Worm (Caenorhabditis elegans) whole organism, L1 larva: ENCODE data around the gene F53F8.3.

Source experiments
- C34B4.2 ChIP-seq: sonication (generic microtip); optimal IDR thresholded peaks from 2 replicates; lab custom pipeline; 2017; ENCODE audit warnings: mild to moderate bottlenecking, missing genetic modification characterization, missing compliant biosample characterization
- F16B12.6 ChIP-seq: fragments of 150-350 bp; optimal IDR thresholded peaks from 2 replicates; lab custom pipeline; 2014; ENCODE audit warnings: missing biosample characterization, missing genetic modification characterization
- ceh-8 ChIP-seq: fragments of 200-800 bp; sonication (Bioruptor generic); optimal IDR thresholded peaks from 2 replicates; lab custom pipeline; 2018; ENCODE audit warnings: mild to moderate bottlenecking, missing genetic modification characterization, moderate library complexity, missing compliant biosample characterization
- efl-1 ChIP-seq, 4 experiments: fragments of 150-350 bp; optimal IDR thresholded peaks in 3 of 4; peaks in 1 of 4; 1 replicate in 1 of 4; 2 replicates in 3 of 4; lab custom pipeline; 2014; ENCODE audit warnings: missing biosample characterization in 2 of 4, missing genetic modification characterization in 2 of 4, missing genetic modification reagents in 2 of 4
- egl-13 ChIP-seq: sonication (generic microtip); optimal IDR thresholded peaks from 2 replicates; lab custom pipeline; 2016; ENCODE audit warnings: missing genotype, missing genetic modification reagents, missing genetic modification characterization, missing compliant biosample characterization
- egl-27 ChIP-seq, 2 experiments: fragments of 150-350 bp in 1 of 2; sonication (generic microtip); optimal IDR thresholded peaks; 3 replicates each; lab custom pipeline; 2017 to 2018; ENCODE audit warnings: missing biosample characterization in 2 of 2, missing genetic modification characterization in 2 of 2, missing genetic modification reagents in 2 of 2
- elt-2 ChIP-seq: sonication (generic microtip); optimal IDR thresholded peaks from 2 replicates; lab custom pipeline; 2016; ENCODE audit warnings: missing genetic modification characterization, mild to moderate bottlenecking, inconsistent platforms, missing compliant biosample characterization, missing genetic modification reagents
- fkh-10 ChIP-seq: sonication (generic microtip); optimal IDR thresholded peaks from 2 replicates; lab custom pipeline; 2017; ENCODE audit warnings: missing biosample characterization, missing genetic modification reagents, missing genetic modification characterization
- fkh-4 ChIP-seq: sonication (generic microtip); optimal IDR thresholded peaks from 2 replicates; lab custom pipeline; 2016; ENCODE audit warnings: missing compliant biosample characterization, missing genetic modification characterization, borderline replicate concordance
- fkh-8 ChIP-seq: sonication (generic microtip); optimal IDR thresholded peaks from 2 replicates; lab custom pipeline; 2016; ENCODE audit warnings: mild to moderate bottlenecking, missing genetic modification characterization, missing compliant biosample characterization
- fos-1 ChIP-seq: fragments of 150-350 bp; optimal IDR thresholded peaks from 2 replicates; lab custom pipeline; 2014; ENCODE audit warnings: missing biosample characterization, missing genetic modification characterization
- grh-1 ChIP-seq: fragments of 200-800 bp; sonication (Bioruptor generic); IDR thresholded peaks from 2 replicates; pipeline ENCODE4 v1.3.6; 2022; ENCODE audit warnings: missing genetic modification reagents, missing genetic modification characterization, missing compliant biosample characterization
- hlh-17 ChIP-seq: fragments of 200-800 bp; sonication (Bioruptor generic); optimal IDR thresholded peaks from 2 replicates; lab custom pipeline; 2018; ENCODE audit warnings: missing genetic modification characterization, mild to moderate bottlenecking, missing compliant biosample characterization, moderate library complexity, borderline replicate concordance
- hlh-4 ChIP-seq: sonication (generic microtip); optimal IDR thresholded peaks from 2 replicates; lab custom pipeline; 2016; ENCODE audit warnings: mild to moderate bottlenecking, missing genetic modification characterization, missing compliant biosample characterization
- irx-1 ChIP-seq: sonication (generic microtip); optimal IDR thresholded peaks from 2 replicates; lab custom pipeline; 2016; ENCODE audit warnings: missing genetic modification characterization, missing compliant biosample characterization
- isw-1 ChIP-seq: fragments of 200-800 bp; sonication (Bioruptor generic); IDR thresholded peaks from 2 replicates; pipeline ENCODE4 v1.3.6; 2022; ENCODE audit warnings: missing genetic modification characterization, missing compliant biosample characterization
- jun-1 ChIP-seq: fragments of 150-350 bp; optimal IDR thresholded peaks from 2 replicates; lab custom pipeline; 2014; ENCODE audit warnings: missing biosample characterization, missing genetic modification reagents, missing genetic modification characterization
- lin-13 ChIP-seq: fragments of 150-350 bp; optimal IDR thresholded peaks from 2 replicates; lab custom pipeline; 2014; ENCODE audit warnings: missing biosample characterization, missing genetic modification reagents, missing genetic modification characterization
- lin-14 ChIP-seq: fragments of 200-800 bp; sonication (Bioruptor generic); optimal IDR thresholded peaks from 2 replicates; lab custom pipeline; 2018; ENCODE audit warnings: mild to moderate bottlenecking, missing genetic modification characterization, moderate library complexity, missing compliant biosample characterization
- lin-35 ChIP-seq, 2 experiments: fragments of 150-350 bp; optimal IDR thresholded peaks; 2 replicates each; lab custom pipeline; 2014; ENCODE audit warnings: missing biosample characterization in 2 of 2, missing genetic modification characterization in 2 of 2, missing genetic modification reagents in 2 of 2
- lin-39 ChIP-seq: fragments of 150-350 bp; optimal IDR thresholded peaks from 2 replicates; lab custom pipeline; 2014; ENCODE audit warnings: missing biosample characterization, missing genetic modification reagents, missing genetic modification characterization
- lir-3 ChIP-seq: sonication (generic microtip); optimal IDR thresholded peaks from 2 replicates; lab custom pipeline; 2016; ENCODE audit warnings: mild to moderate bottlenecking, missing genetic modification characterization, moderate library complexity, missing compliant biosample characterization; ENCODE audit not compliant: poor library complexity
- lsy-2 ChIP-seq, 2 experiments: fragments of 150-350 bp; optimal IDR thresholded peaks; 2 replicates each; lab custom pipeline; 2014; ENCODE audit warnings: missing biosample characterization in 2 of 2, missing genetic modification characterization in 2 of 2
- mdl-1 ChIP-seq, 2 experiments: fragments of 150-350 bp; optimal IDR thresholded peaks; 2 replicates each; lab custom pipeline; 2014 to 2017; ENCODE audit warnings: missing biosample characterization in 2 of 2, missing genetic modification characterization in 2 of 2, inconsistent platforms in 1 of 2
- mef-2 ChIP-seq: fragments of 150-350 bp; optimal IDR thresholded peaks from 2 replicates; lab custom pipeline; 2014; ENCODE audit warnings: missing biosample characterization, missing genetic modification characterization
- mep-1 ChIP-seq: fragments of 150-350 bp; optimal IDR thresholded peaks from 2 replicates; lab custom pipeline; 2014; ENCODE audit warnings: missing biosample characterization, missing genetic modification characterization
- nhr-20 ChIP-seq: sonication (generic microtip); optimal IDR thresholded peaks from 2 replicates; lab custom pipeline; 2016; ENCODE audit warnings: mild to moderate bottlenecking, missing genetic modification characterization, missing compliant biosample characterization
- nhr-237 ChIP-seq: fragments of 150-350 bp; optimal IDR thresholded peaks from 2 replicates; lab custom pipeline; 2014; ENCODE audit warnings: missing biosample characterization, missing genetic modification characterization
- nhr-47 ChIP-seq: sonication (generic microtip); optimal IDR thresholded peaks from 2 replicates; lab custom pipeline; 2016; ENCODE audit warnings: mild to moderate bottlenecking, missing genetic modification characterization, moderate library complexity, missing compliant biosample characterization
- nhr-71 ChIP-seq: sonication (generic microtip); optimal IDR thresholded peaks from 2 replicates; lab custom pipeline; 2016; ENCODE audit warnings: mild to moderate bottlenecking, missing genetic modification characterization, moderate library complexity, missing compliant biosample characterization
- nhr-76 ChIP-seq: sonication (generic microtip); optimal IDR thresholded peaks from 2 replicates; lab custom pipeline; 2017; ENCODE audit warnings: missing biosample characterization, missing genetic modification characterization
- nhr-77 ChIP-seq: fragments of 150-350 bp; optimal IDR thresholded peaks from 2 replicates; lab custom pipeline; 2014; ENCODE audit warnings: missing biosample characterization, missing genetic modification characterization
- nhr-90 ChIP-seq: sonication (generic microtip); optimal IDR thresholded peaks from 2 replicates; lab custom pipeline; 2016; ENCODE audit warnings: mild to moderate bottlenecking, missing genetic modification characterization, missing compliant biosample characterization; ENCODE audit not compliant: poor library complexity
- pax-3 ChIP-seq: fragments of 200-800 bp; sonication (Bioruptor generic); optimal IDR thresholded peaks from 2 replicates; lab custom pipeline; 2018; ENCODE audit warnings: mild to moderate bottlenecking, missing genetic modification characterization, moderate library complexity, missing compliant biosample characterization
- pqm-1 ChIP-seq: sonication (generic microtip); optimal IDR thresholded peaks from 3 replicates; lab custom pipeline; 2017; ENCODE audit warnings: missing biosample characterization, missing genetic modification characterization
- rnt-1 ChIP-seq: sonication (generic microtip); optimal IDR thresholded peaks from 2 replicates; lab custom pipeline; 2016; ENCODE audit warnings: mild to moderate bottlenecking, missing genetic modification characterization, moderate library complexity, missing compliant biosample characterization
- skn-1 ChIP-seq: fragments of 150-350 bp; optimal IDR thresholded peaks from 2 replicates; lab custom pipeline; 2014; ENCODE audit warnings: missing biosample characterization, missing genetic modification characterization
- snpc-4 ChIP-seq: fragments of 150-350 bp; optimal IDR thresholded peaks from 2 replicates; lab custom pipeline; 2014; ENCODE audit warnings: missing biosample characterization, missing genetic modification characterization
- snu-23 ChIP-seq: sonication (generic microtip); optimal IDR thresholded peaks from 2 replicates; lab custom pipeline; 2016; ENCODE audit warnings: missing genetic modification characterization, missing compliant biosample characterization
- sox-4 ChIP-seq: sonication (generic microtip); optimal IDR thresholded peaks from 2 replicates; lab custom pipeline; 2016; ENCODE audit warnings: missing genetic modification characterization, missing compliant biosample characterization
- sptf-1 ChIP-seq: fragments of 150-350 bp; optimal IDR thresholded peaks from 2 replicates; lab custom pipeline; 2014; ENCODE audit warnings: missing biosample characterization, missing genetic modification characterization
- swsn-7 ChIP-seq: sonication (generic microtip); optimal IDR thresholded peaks from 2 replicates; lab custom pipeline; 2016; ENCODE audit warnings: missing genetic modification characterization, missing compliant biosample characterization
- tbx-2 ChIP-seq: sonication (generic microtip); optimal IDR thresholded peaks from 2 replicates; lab custom pipeline; 2016; ENCODE audit warnings: missing genetic modification characterization, missing compliant biosample characterization
- unc-130 ChIP-seq: fragments of 150-350 bp; optimal IDR thresholded peaks from 2 replicates; lab custom pipeline; 2017; ENCODE audit warnings: missing biosample characterization, missing genetic modification characterization, inconsistent platforms
- unc-86 ChIP-seq: sonication (generic microtip); optimal IDR thresholded peaks from 2 replicates; lab custom pipeline; 2016; ENCODE audit warnings: missing genetic modification characterization, missing compliant biosample characterization
- xbp-1 ChIP-seq: sonication (generic microtip); optimal IDR thresholded peaks from 2 replicates; lab custom pipeline; 2016; ENCODE audit warnings: missing genetic modification characterization, missing compliant biosample characterization
- zag-1 ChIP-seq: fragments of 150-350 bp; optimal IDR thresholded peaks from 2 replicates; lab custom pipeline; 2014; ENCODE audit warnings: missing biosample characterization, missing genetic modification characterization
- ztf-11 ChIP-seq, 2 experiments: sonication (generic microtip); optimal IDR thresholded peaks; 2 replicates each; lab custom pipeline; 2016 to 2017; ENCODE audit warnings: missing genetic modification characterization in 2 of 2, missing biosample characterization in 1 of 2, missing compliant biosample characterization in 1 of 2
- ztf-4 ChIP-seq: fragments of 150-350 bp; optimal IDR thresholded peaks from 2 replicates; lab custom pipeline; 2014; ENCODE audit warnings: missing biosample characterization, missing genetic modification characterization

F53F8.3 gene

DNA sequence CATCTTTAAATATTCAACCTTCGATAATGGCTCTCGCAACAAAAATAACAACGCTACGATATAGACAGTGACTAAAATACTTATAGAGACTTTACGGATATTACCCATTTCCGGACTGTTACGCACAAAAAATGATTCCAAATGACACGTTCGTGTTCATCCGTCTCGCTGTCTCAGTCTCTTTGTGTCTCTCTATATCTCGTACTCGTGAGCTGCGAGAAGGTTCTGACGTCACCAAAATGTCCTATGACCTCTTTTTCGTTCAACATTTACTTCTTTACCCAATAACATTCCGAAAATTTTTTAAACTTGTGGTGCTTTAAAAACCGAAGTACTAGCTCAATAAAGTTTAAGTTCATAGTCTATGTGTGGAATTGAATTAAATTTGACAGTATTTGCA, 20.8 kb upstream of the F53F8.3 start:
- TF ChIP-seq unc-130 (tag; lab: Kevin White, UChicago) (peak; percentile 10), nhr-47 (tag; lab: Kevin White, UChicago) (peak; percentile 26), lir-3 (tag; lab: Kevin White, UChicago) (peak; percentile 43), lin-35 (GFP tag; optimal IDR thresholded peaks at IDR 0.05; lab: Kevin White, UChicago) (peak in 1 of 2 experiments; percentile 45), unc-86 (tag; lab: Kevin White, UChicago) (peak; percentile 29), fkh-8 (tag; lab: Kevin White, UChicago) (peak; percentile 47), zag-1 (tag; lab: Kevin White, UChicago) (no peak), nhr-71 (tag; lab: Kevin White, UChicago) (peak; percentile 66), skn-1 (no peak), sox-4 (tag; lab: Kevin White, UChicago) (no peak), fkh-4 (no peak), lin-14 (GFP tag; lab: Kevin White, UChicago) (peak; percentile 81), fkh-10 (GFP tag; lab: Kevin White, UChicago) (peak; percentile 12), mdl-1 (tag; optimal IDR thresholded peaks at IDR 0.05; lab: Kevin White, UChicago) (peak in 1 of 2 experiments; percentile 47), lsy-2 (tag; optimal IDR thresholded peaks at IDR 0.05; lab: Kevin White, UChicago) (peak; percentile 50 to 51), rnt-1 (tag; lab: Kevin White, UChicago) (peak; percentile 77), snpc-4 (tag; lab: Kevin White, UChicago) (no peak), xbp-1 (peak; percentile 6), egl-27 (tag; optimal IDR thresholded peaks at IDR 0.05; lab: Kevin White, UChicago) (no peak), efl-1 (optimal IDR thresholded peaks at IDR 0.05; lab: Kevin White, UChicago) (peak; percentile 18 to 31), efl-1 (GFP tag; optimal IDR thresholded peaks at IDR 0.05 in 1 of 2; lab: Kevin White, UChicago) (no peak), tbx-2 (peak; percentile 18), mef-2 (tag; lab: Kevin White, UChicago) (peak; percentile 0), swsn-7 (no peak), ztf-4 (tag; lab: Kevin White, UChicago) (peak; percentile 69), snu-23 (peak; percentile 39)

- TF ChIP-seq egl-27 (tag; optimal IDR thresholded peaks at IDR 0.05; lab: Kevin White, UChicago), result no peak
- TF ChIP-seq nhr-237 (tag; lab: Kevin White, UChicago), result no peak
- TF ChIP-seq ceh-8 (GFP tag; lab: Kevin White, UChicago), result no peak
- peak; percentile 71 for TF ChIP-seq nhr-90 (tag; lab: Kevin White, UChicago)
- TF ChIP-seq irx-1 (tag; lab: Kevin White, UChicago), result peak; percentile 49
- TF ChIP-seq mef-2 (tag; lab: Kevin White, UChicago), result no peak
- no peak for TF ChIP-seq pax-3
- TF ChIP-seq lsy-2 (tag; optimal IDR thresholded peaks at IDR 0.05; lab: Kevin White, UChicago), result peak; percentile 77 to 80
- no peak for TF ChIP-seq egl-13 (tag; lab: Kevin White, UChicago)
- TF ChIP-seq fos-1 (tag; lab: Kevin White, UChicago), result peak; percentile 20
- TF ChIP-seq nhr-47 (tag; lab: Kevin White, UChicago), result peak; percentile 82
- TF ChIP-seq C34B4.2, result no peak
- TF ChIP-seq sptf-1 (tag; lab: Kevin White, UChicago), result no peak
- peak; percentile 49 for TF ChIP-seq snpc-4 (tag; lab: Kevin White, UChicago)
- TF ChIP-seq ztf-11 (tag; optimal IDR thresholded peaks at IDR 0.05; lab: Kevin White, UChicago), result no peak
- TF ChIP-seq nhr-76, result no peak
- TF ChIP-seq nhr-20 (tag; lab: Kevin White, UChicago), result peak; percentile 58
- peak; percentile 56 for TF ChIP-seq xbp-1
- peak; percentile 69 for TF ChIP-seq snu-23
- TF ChIP-seq isw-1 (GFP tag; lab: Robert Waterston, UW), result peak; percentile 63
- no peak for TF ChIP-seq pqm-1 (tag; lab: Kevin White, UChicago)
- TF ChIP-seq hlh-4 (tag; lab: Kevin White, UChicago), result no peak
- TF ChIP-seq mep-1, result peak; percentile 62
- no peak for TF ChIP-seq fkh-8 (tag; lab: Kevin White, UChicago)
- no peak for TF ChIP-seq fkh-4
- no peak for TF ChIP-seq jun-1 (tag; lab: Kevin White, UChicago)
- TF ChIP-seq hlh-17 (GFP tag; lab: Kevin White, UChicago), result no peak
- TF ChIP-seq lin-13, result peak; percentile 43
- TF ChIP-seq F16B12.6 (tag; lab: Kevin White, UChicago), result no peak
- peak; percentile 44 for TF ChIP-seq unc-130 (tag; lab: Kevin White, UChicago)
- TF ChIP-seq swsn-7, result peak; percentile 67
- peak; percentile 55; the same call in 1 of the 2 replicates for TF ChIP-seq grh-1 (GFP tag; lab: Robert Waterston, UW)
- TF ChIP-seq lin-39 (tag; lab: Kevin White, UChicago), result peak; percentile 72
- no peak for TF ChIP-seq elt-2 (tag; lab: Kevin White, UChicago)
- TF ChIP-seq nhr-77, result peak; percentile 3
Observed at ce11 chrV:20703998-20704572, 14.8 kb upstream of the F53F8.3 start, which contains the start of the genes F53F8.5 and F53F8.6. Gene F53F8.5 (minus strand): TSS chrV:20704049. Gene F53F8.6 (plus strand): TSS chrV:20704227.
